Worm (Caenorhabditis elegans) whole organism, L4 larva: Measurements from ENCODE around the gene memi-3.

Experiments
- egl-27 ChIP-seq: sonication (generic microtip); optimal IDR thresholded peaks from 3 replicates; lab custom pipeline; 2017; ENCODE audit warnings: missing biosample characterization, missing genetic modification reagents, missing genetic modification characterization
- unc-39 ChIP-seq: sonication (generic microtip); optimal IDR thresholded peaks from 2 replicates; lab custom pipeline; 2017; ENCODE audit warnings: missing biosample characterization, missing genetic modification characterization

DNA sequence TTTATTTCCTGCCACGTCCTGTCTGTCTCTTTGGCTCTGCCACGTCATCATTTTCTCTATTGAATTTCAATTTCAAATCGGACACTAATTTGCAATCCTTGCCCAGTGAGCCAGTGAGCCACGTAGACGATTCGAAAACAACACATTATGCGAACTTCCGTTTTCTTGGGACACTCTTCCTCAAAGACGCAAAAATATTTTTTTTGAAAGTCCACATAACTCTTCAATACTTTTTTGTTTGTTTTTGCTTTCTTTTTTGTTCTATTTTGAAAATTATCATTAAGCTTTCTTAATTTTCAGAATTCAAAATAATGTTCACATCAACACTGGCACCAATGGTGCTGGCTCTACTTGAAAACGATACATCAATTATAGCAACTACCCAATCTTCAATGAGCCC is 8.9 kb downstream of the memi-3 start, which contains the start of gene tag-89:
- TF ChIP-seq unc-39 (tag; lab: Kevin White, UChicago) (no peak), egl-27 (tag; lab: Kevin White, UChicago) (no peak)
